Worm (Caenorhabditis elegans): ENCODE results near the gene F13H8.6.
A peak's percentile ranks its signal among the peaks of the same experiment; 100 is the strongest.

F13H8.6 gene

ce11 chrII:6248503-6248902 is 38.3 kb downstream of the F13H8.6 start:
- peak; percentile 18 for TF ChIP-seq unc-86 (tag; optimal IDR thresholded peaks at IDR 0.05)
- TF ChIP-seq Y116A8C.19 (tag; optimal IDR thresholded peaks at IDR 0.05; ENCODE audit: borderline replicate concordance) = no peak
- no peak for TF ChIP-seq vab-15 (tag; optimal IDR thresholded peaks at IDR 0.05)
- TF ChIP-seq xbp-1 (tag; optimal IDR thresholded peaks at IDR 0.05) = peak; percentile 20
- no peak for TF ChIP-seq blmp-1 (tag; optimal IDR thresholded peaks at IDR 0.05)
- no peak for TF ChIP-seq fkh-10 (GFP tag; optimal IDR thresholded peaks at IDR 0.05)
- no peak for TF ChIP-seq unc-62 (GFP tag; optimal IDR thresholded peaks at IDR 0.05)
- peak; percentile 64 for TF ChIP-seq nhr-90 (tag; optimal IDR thresholded peaks at IDR 0.05; ENCODE audit: poor library complexity)
- TF ChIP-seq egl-13 (tag; optimal IDR thresholded peaks at IDR 0.05) = no peak
- no peak for TF ChIP-seq lin-39 (tag; optimal IDR thresholded peaks at IDR 0.05)
- no peak for TF ChIP-seq ceh-88 (GFP tag; IDR thresholded peaks at IDR 0.05)
- TF ChIP-seq mab-9 (GFP tag; IDR thresholded peaks at IDR 0.05) = no peak
- TF ChIP-seq nhr-19 (GFP tag; conservative IDR thresholded peaks at IDR 0.05) = peak; percentile 57
- no peak for TF ChIP-seq zag-1 (tag; optimal IDR thresholded peaks at IDR 0.05)
- TF ChIP-seq nhr-47 (tag; optimal IDR thresholded peaks at IDR 0.05) = peak; percentile 60
- TF ChIP-seq nhr-77 (tag; optimal IDR thresholded peaks at IDR 0.05) = peak; percentile 47
- peak; percentile 58 for TF ChIP-seq nhr-71 (tag; optimal IDR thresholded peaks at IDR 0.05)
- no peak for TF ChIP-seq ceh-8 (GFP tag; optimal IDR thresholded peaks at IDR 0.05)
- TF ChIP-seq elt-2 (tag; optimal IDR thresholded peaks at IDR 0.05) = peak; percentile 29
- no peak for TF ChIP-seq nhr-84 (tag; optimal IDR thresholded peaks at IDR 0.05)
- TF ChIP-seq hlh-4 (tag; optimal IDR thresholded peaks at IDR 0.05) = no peak
- no peak for TF ChIP-seq snpc-4 (tag; optimal IDR thresholded peaks at IDR 0.05)
- peak; percentile 10 for TF ChIP-seq fos-1 (tag; optimal IDR thresholded peaks at IDR 0.05)
- peak; percentile 4 to 36 (median 20) for TF ChIP-seq ceh-82 (tag; optimal IDR thresholded peaks at IDR 0.05)
- TF ChIP-seq lsy-2 (tag; optimal IDR thresholded peaks at IDR 0.05) = peak; percentile 8 to 60
- TF ChIP-seq dsc-1 (tag; optimal IDR thresholded peaks at IDR 0.05) = peak; percentile 28
- no peak for TF ChIP-seq efl-3 (GFP tag; optimal IDR thresholded peaks at IDR 0.05)
- no peak for TF ChIP-seq nhr-28 (tag; optimal IDR thresholded peaks at IDR 0.05)
- TF ChIP-seq lir-3 (tag; optimal IDR thresholded peaks at IDR 0.05; ENCODE audit: poor library complexity) = peak; percentile 40
- TF ChIP-seq aha-1 (tag; optimal IDR thresholded peaks at IDR 0.05) = no peak
- no peak for TF ChIP-seq pax-3 (tag; optimal IDR thresholded peaks at IDR 0.05)
- TF ChIP-seq dpl-1 (GFP tag; optimal IDR thresholded peaks at IDR 0.05) = peak; percentile 54 to 68 (median 63)
- TF ChIP-seq efl-1 (optimal IDR thresholded peaks at IDR 0.05) = peak; percentile 64 to 74
- peak; percentile 62 to 98 for TF ChIP-seq efl-1 (GFP tag; optimal IDR thresholded peaks at IDR 0.05 in 1 of 2)
- TF ChIP-seq swsn-7 (tag; optimal IDR thresholded peaks at IDR 0.05) = peak; percentile 58
- no peak for TF ChIP-seq isw-1 (GFP tag; IDR thresholded peaks at IDR 0.05)
- TF ChIP-seq elt-3 (tag; optimal IDR thresholded peaks at IDR 0.05) = peak in 1 of 6 experiments; percentile 10
- TF ChIP-seq nhr-76 (tag; optimal IDR thresholded peaks at IDR 0.05) = no peak
- peak; percentile 42 to 83 for TF ChIP-seq lin-35 (GFP tag; optimal IDR thresholded peaks at IDR 0.05)
- TF ChIP-seq fkh-8 (tag; optimal IDR thresholded peaks at IDR 0.05) = no peak
- TF ChIP-seq F16B12.6 (tag; optimal IDR thresholded peaks at IDR 0.05) = no peak
- no peak for TF ChIP-seq unc-30 (tag; optimal IDR thresholded peaks at IDR 0.05)
- no peak for TF ChIP-seq lin-13 (GFP tag; optimal IDR thresholded peaks at IDR 0.05)
- peak; percentile 10 for TF ChIP-seq aly-2 (tag; optimal IDR thresholded peaks at IDR 0.05)
- peak; percentile 31 for TF ChIP-seq irx-1 (tag; optimal IDR thresholded peaks at IDR 0.05)
- no peak for TF ChIP-seq unc-98 (GFP tag; IDR thresholded peaks at IDR 0.05)
- no peak for TF ChIP-seq ztf-11 (tag; optimal IDR thresholded peaks at IDR 0.05)
- peak; percentile 45 for TF ChIP-seq nhr-20 (tag; optimal IDR thresholded peaks at IDR 0.05)
- peak; percentile 64 for TF ChIP-seq snu-23 (GFP tag; optimal IDR thresholded peaks at IDR 0.05)
- no peak for TF ChIP-seq sptf-1 (tag; optimal IDR thresholded peaks at IDR 0.05)
- TF ChIP-seq mdl-1 (tag; optimal IDR thresholded peaks at IDR 0.05) = peak in 1 of 2 experiments; percentile 49
- TF ChIP-seq nhr-11 (tag; optimal IDR thresholded peaks at IDR 0.05) = no peak
- TF ChIP-seq ztf-4 (tag; optimal IDR thresholded peaks at IDR 0.05) = no peak
- TF ChIP-seq tbx-2 (tag; optimal IDR thresholded peaks at IDR 0.05) = peak; percentile 24
